Worm (Caenorhabditis elegans): ENCODE measurements around the gene srbc-44.

DNA sequence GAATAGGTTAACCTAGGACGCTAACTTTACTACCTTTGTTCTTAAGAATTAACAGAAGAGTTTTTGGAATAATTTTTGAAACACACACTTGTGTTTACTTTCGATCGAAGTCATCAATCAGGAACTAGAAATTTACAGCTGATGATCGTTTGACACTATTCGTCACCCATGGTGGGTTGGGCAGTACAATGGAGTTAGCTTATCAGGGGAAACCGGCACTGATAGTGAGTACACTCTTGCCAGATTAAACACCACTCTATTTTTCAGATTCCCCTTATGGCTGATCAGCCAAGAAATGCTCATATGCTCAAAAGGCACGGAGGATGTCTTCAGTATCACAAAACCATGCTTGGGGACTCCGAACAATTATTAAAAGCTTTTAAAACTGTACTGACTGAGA lies 33.7 kb upstream of the srbc-44 start:
- no peak for TF ChIP-seq T22C8.4 (GFP tag; IDR thresholded peaks at IDR 0.05)
- no peak for TF ChIP-seq ztf-29 (GFP tag; IDR thresholded peaks at IDR 0.05)
- no peak for TF ChIP-seq klf-2 (GFP tag; conservative IDR thresholded peaks at IDR 0.05)
- no peak for TF ChIP-seq med-1 (GFP tag; optimal IDR thresholded peaks at IDR 0.05; ENCODE audit: insufficient read depth)
